Worm (Caenorhabditis elegans): ENCODE results near the gene T08H10.3.

ce11 chrV:4435411-4435981, 35.7 kb upstream of the T08H10.3 start, which contains the start of gene Y47D7A.13:
- TF ChIP-seq pha-4 (tag; optimal IDR thresholded peaks at IDR 0.05) = no peak
- no peak for TF ChIP-seq elt-3 (tag; optimal IDR thresholded peaks at IDR 0.05)
- no peak for TF ChIP-seq mab-5 (tag; optimal IDR thresholded peaks at IDR 0.05)
- no peak for TF ChIP-seq elt-1 (tag; optimal IDR thresholded peaks at IDR 0.05; ENCODE audit: borderline replicate concordance, insufficient read depth)
- TF ChIP-seq unc-62 (GFP tag; optimal IDR thresholded peaks at IDR 0.05) = no peak
- no peak for TF ChIP-seq lsy-2 (tag; optimal IDR thresholded peaks at IDR 0.05)
